Fruit fly (Drosophila melanogaster) whole organism, adult: ENCODE measurements around the gene Usp32.

Source experiments
- CG11617 ChIP-seq: fragments of 200-800 bp; sonication (Bioruptor generic); optimal IDR thresholded peaks from 2 replicates; lab custom pipeline; 2017; ENCODE audit warnings: mild to moderate bottlenecking, missing biosample characterization, missing genetic modification reagents, missing genetic modification characterization
- CG12768 ChIP-seq: fragments of 200-800 bp; sonication (Bioruptor generic); optimal IDR thresholded peaks from 2 replicates; lab custom pipeline; 2017; ENCODE audit warnings: missing biosample characterization, missing genetic modification characterization, mild to moderate bottlenecking, moderate library complexity, missing genetic modification reagents
- CG14711 ChIP-seq: fragments of 200-800 bp; sonication (Bioruptor generic); optimal IDR thresholded peaks from 2 replicates; lab custom pipeline; 2018; ENCODE audit warnings: missing biosample characterization, mild to moderate bottlenecking, missing genetic modification characterization, moderate library complexity
- CG1620 ChIP-seq: fragments of 200-800 bp; sonication (Bioruptor generic); optimal IDR thresholded peaks from 2 replicates; lab custom pipeline; 2016; ENCODE audit warnings: missing biosample characterization, missing genetic modification characterization
- CG33017 ChIP-seq: fragments of 200-800 bp; sonication (Bioruptor generic); optimal IDR thresholded peaks from 2 replicates; lab custom pipeline; 2018; ENCODE audit warnings: missing biosample characterization, mild to moderate bottlenecking, missing genetic modification characterization, moderate library complexity
- CG5204 ChIP-seq: fragments of 200-800 bp; sonication (Bioruptor generic); optimal IDR thresholded peaks from 2 replicates; lab custom pipeline; 2016; ENCODE audit warnings: missing biosample characterization, missing genetic modification characterization
- CG7045 ChIP-seq: fragments of 200-800 bp; sonication (Bioruptor generic); optimal IDR thresholded peaks from 2 replicates; lab custom pipeline; 2017; ENCODE audit warnings: missing biosample characterization, mild to moderate bottlenecking, missing genetic modification characterization
- CG7101 ChIP-seq: fragments of 200-800 bp; sonication (Bioruptor generic); optimal IDR thresholded peaks from 2 replicates; lab custom pipeline; 2018; ENCODE audit warnings: missing biosample characterization, mild to moderate bottlenecking, missing genetic modification characterization, moderate library complexity
- Clk ChIP-seq: fragments of 200-800 bp; sonication (Bioruptor generic); optimal IDR thresholded peaks from 2 replicates; lab custom pipeline; 2017; ENCODE audit warnings: missing biosample characterization, missing genetic modification characterization
- Crg-1 ChIP-seq: fragments of 200-800 bp; sonication (Bioruptor generic); optimal IDR thresholded peaks from 2 replicates; lab custom pipeline; 2016; ENCODE audit warnings: missing biosample characterization, missing genetic modification characterization
- Hr96 ChIP-seq: fragments of 200-800 bp; sonication (Bioruptor generic); optimal IDR thresholded peaks from 2 replicates; lab custom pipeline; 2016; ENCODE audit warnings: missing biosample characterization, missing genetic modification characterization
- Mnt ChIP-seq: fragments of 200-800 bp; sonication (Bioruptor generic); optimal IDR thresholded peaks from 2 replicates; lab custom pipeline; 2016; ENCODE audit warnings: missing biosample characterization, mild to moderate bottlenecking, missing genetic modification characterization
- bab1 ChIP-seq: fragments of 200-800 bp; sonication (Bioruptor generic); optimal IDR thresholded peaks from 3 replicates; lab custom pipeline; 2019; ENCODE audit warnings: missing biosample characterization, mild to moderate bottlenecking, missing genetic modification characterization, moderate library complexity
- cic ChIP-seq: fragments of 200-800 bp; sonication (Bioruptor generic); optimal IDR thresholded peaks from 2 replicates; lab custom pipeline; 2017; ENCODE audit warnings: missing biosample characterization, mild to moderate bottlenecking, missing genetic modification characterization, moderate library complexity
- cnc ChIP-seq, 2 experiments: fragments of >200 bp; optimal IDR thresholded peaks; 2 replicates each; lab custom pipeline; 2017
- kay ChIP-seq: fragments of 200-800 bp; sonication (Bioruptor generic); peaks from one replicate; lab custom pipeline; 2016; ENCODE audit warnings: missing biosample characterization, missing genetic modification characterization, borderline replicate concordance
- ovo ChIP-seq: fragments of 200-800 bp; sonication (Bioruptor generic); optimal IDR thresholded peaks from 2 replicates; lab custom pipeline; 2016; ENCODE audit warnings: missing biosample characterization, missing genetic modification characterization
- pad ChIP-seq: fragments of 200-800 bp; sonication (Bioruptor generic); optimal IDR thresholded peaks from 3 replicates; lab custom pipeline; 2017; ENCODE audit warnings: missing biosample characterization, missing genetic modification characterization, mild to moderate bottlenecking, moderate library complexity, missing genetic modification reagents
- tj ChIP-seq: fragments of 200-800 bp; sonication (Bioruptor generic); optimal IDR thresholded peaks from 3 replicates; lab custom pipeline; 2017; ENCODE audit warnings: missing biosample characterization, mild to moderate bottlenecking, missing genetic modification characterization, moderate library complexity
- toe ChIP-seq: fragments of 200-800 bp; sonication (Bioruptor generic); optimal IDR thresholded peaks from 2 replicates; lab custom pipeline; 2016; ENCODE audit warnings: missing biosample characterization, missing genetic modification characterization

Gene Usp32

DNA sequence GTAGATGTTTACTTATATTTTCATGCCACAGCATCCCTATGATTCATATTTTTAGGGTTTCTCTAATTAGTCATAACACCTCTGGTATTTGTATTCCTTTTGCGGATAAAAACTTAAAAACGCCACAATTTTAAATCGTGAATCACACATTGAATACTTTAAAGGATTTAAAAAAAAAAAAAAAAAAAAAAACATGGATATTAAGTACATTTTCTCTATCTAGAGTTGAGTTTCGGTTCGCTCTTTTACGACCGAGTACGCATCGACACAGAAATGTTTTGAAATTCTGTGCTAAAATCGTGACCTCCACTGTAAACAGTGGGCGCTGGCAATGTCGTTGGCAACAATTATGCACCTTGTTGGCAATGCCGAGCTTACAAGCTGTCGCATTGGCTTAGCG is 34.5 kb downstream of the Usp32 start:
- peak; percentile 92 for TF ChIP-seq kay (GFP tag; lab: Kevin White, UChicago)
- peak; percentile 21 for TF ChIP-seq CG11617
- no peak for TF ChIP-seq CG1620 (GFP tag; lab: Kevin White, UChicago)
- peak; percentile 24 for TF ChIP-seq Hr96

dm6 chr3L:19906148-19906752 is 35.3 kb downstream of the Usp32 start:
- TF ChIP-seq CG14711 (peak; percentile 61), tj (GFP tag; lab: Kevin White, UChicago) (peak; percentile 91), kay (GFP tag; lab: Kevin White, UChicago) (peak; percentile 92), Mnt (GFP tag; lab: Kevin White, UChicago) (no peak), CG33017 (tag; lab: Kevin White, UChicago) (no peak)

DNA sequence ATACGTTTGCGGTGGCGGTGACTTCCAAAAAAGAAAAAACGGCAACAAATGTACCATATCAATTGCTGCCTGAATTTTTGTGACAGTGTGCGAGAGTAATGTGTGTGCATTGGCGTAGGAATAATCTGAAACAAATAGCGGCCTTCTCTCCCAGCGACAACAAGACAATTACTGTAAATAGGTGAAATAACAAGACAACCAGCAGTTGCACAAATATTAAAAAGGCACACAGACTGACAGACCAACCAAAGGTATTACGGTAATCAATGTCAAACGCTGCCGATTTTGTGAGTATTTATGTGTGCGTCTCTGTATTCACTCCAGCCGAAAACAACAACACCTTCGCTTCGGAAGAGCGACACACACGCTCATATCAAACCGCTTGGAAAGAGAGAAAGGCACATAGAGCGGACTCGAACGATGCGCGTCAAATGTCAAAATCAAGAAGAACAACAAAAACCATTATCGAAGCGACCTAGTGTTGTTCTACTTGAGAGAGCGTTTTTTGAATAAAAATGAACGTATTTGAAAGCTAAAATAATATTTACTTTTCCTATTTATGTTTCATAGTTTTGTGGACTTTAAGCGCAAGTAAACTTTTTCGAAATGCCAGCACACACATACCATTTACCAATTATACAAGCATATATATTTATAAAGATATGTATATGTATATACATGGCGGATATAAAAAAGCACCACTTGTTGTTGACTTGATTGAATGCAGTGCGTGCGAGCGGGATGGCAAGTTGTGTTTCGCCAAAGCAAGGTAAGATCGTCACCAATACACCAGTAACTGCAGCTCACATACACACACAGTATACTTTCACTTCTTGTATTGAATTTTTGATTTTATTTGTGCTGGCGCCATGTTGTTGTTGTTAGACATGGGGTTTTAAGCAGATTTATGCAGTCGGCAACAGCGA is 36.1 kb downstream of the Usp32 start:
- TF ChIP-seq cnc (optimal IDR thresholded peaks at IDR 0.05; lab: Kevin White, UChicago) (no peak), Mnt (GFP tag; lab: Kevin White, UChicago) (peak; percentile 24), Hr96 (no peak), tj (GFP tag; lab: Kevin White, UChicago) (no peak), toe (GFP tag; lab: Kevin White, UChicago) (no peak), cic (GFP tag; lab: Kevin White, UChicago) (peak; percentile 86), Crg-1 (GFP tag; lab: Kevin White, UChicago) (peak; percentile 62), bab1 (GFP tag; lab: Kevin White, UChicago) (no peak), kay (GFP tag; lab: Kevin White, UChicago) (no peak), CG7101 (tag; lab: Kevin White, UChicago) (peak; percentile 7), CG11617 (no peak), ovo (peak; percentile 83), CG33017 (tag; lab: Kevin White, UChicago) (no peak), Clk (peak; percentile 7), pad (GFP tag; lab: Kevin White, UChicago) (peak; percentile 86), CG7045 (no peak), CG5204 (GFP tag; lab: Kevin White, UChicago) (no peak), CG14711 (no peak), CG1620 (GFP tag; lab: Kevin White, UChicago) (no peak), CG12768 (GFP tag; lab: Kevin White, UChicago) (peak; percentile 31)

- TF ChIP-seq CG7101 (tag; lab: Kevin White, UChicago) (no peak), tj (GFP tag; lab: Kevin White, UChicago) (peak; percentile 64), cnc (optimal IDR thresholded peaks at IDR 0.05; lab: Kevin White, UChicago) (peak in 1 of 2 experiments; percentile 8), Clk (no peak), cic (GFP tag; lab: Kevin White, UChicago) (no peak), Crg-1 (GFP tag; lab: Kevin White, UChicago) (no peak), CG7045 (no peak), Hr96 (no peak), Mnt (GFP tag; lab: Kevin White, UChicago) (no peak), pad (GFP tag; lab: Kevin White, UChicago) (no peak), CG33017 (tag; lab: Kevin White, UChicago) (no peak), CG14711 (no peak), toe (GFP tag; lab: Kevin White, UChicago) (no peak), CG11617 (no peak)
Observed at dm6 chr3L:19907706-19908070, 36.7 kb downstream of the Usp32 start.

DNA sequence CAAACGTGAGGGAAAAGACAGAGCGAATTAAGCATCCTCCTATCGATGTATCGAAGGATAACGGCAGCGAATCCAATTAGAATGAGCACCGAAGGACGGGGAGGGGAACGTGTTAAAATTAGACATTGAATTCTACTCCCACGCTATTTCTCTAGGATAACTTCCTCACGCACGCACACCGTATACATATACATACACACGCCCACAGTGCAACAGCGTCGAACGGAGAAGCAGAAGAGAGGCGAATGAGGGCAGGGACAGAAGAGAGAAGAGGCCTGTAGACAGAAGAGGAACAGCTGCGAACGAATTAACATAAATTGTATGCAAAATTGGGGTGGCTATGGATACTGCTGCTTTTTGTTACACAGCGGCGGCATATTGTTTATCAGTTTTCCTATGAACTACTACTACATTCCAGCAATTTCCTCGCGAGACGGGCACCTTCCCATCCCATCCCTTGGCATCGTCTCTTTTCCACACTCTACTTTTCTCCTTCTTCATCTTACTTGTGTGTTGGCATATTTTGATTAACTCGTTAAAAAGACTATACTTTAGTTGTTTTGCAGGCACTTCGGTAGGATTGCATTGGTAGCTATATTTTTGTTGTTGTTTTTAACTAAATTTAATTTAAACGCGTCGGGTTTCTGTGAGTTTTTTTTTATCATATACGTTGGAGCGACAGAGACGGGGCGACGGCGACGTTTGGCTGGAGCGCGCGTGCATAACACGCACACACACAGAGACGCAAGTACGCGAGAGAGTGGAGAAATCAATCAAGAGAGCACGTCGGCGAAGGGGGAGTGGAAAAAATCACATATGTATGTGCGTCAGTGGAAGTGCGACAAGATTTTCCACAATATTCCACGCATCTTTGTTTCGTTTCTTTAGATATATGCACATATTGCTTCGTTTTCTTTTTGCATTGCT is 37.5 kb downstream of the Usp32 start:
- TF ChIP-seq CG33017 (tag; lab: Kevin White, UChicago), result peak; percentile 30
- peak; percentile 60 for TF ChIP-seq tj (GFP tag; lab: Kevin White, UChicago)
- no peak for TF ChIP-seq CG7045
- no peak for TF ChIP-seq CG14711
- peak; percentile 65 for TF ChIP-seq Mnt (GFP tag; lab: Kevin White, UChicago)
- TF ChIP-seq CG12768 (GFP tag; lab: Kevin White, UChicago), result peak; percentile 9
- TF ChIP-seq Clk, result peak; percentile 7
- peak; percentile 71 for TF ChIP-seq cic (GFP tag; lab: Kevin White, UChicago)
